Worm (Caenorhabditis elegans) whole organism, mixed stage, embryonic: ENCODE measurements around the gene math-6.

Experiments
- M03D4.4 ChIP-seq: sonication (generic microtip); optimal IDR thresholded peaks from 2 replicates; lab custom pipeline; 2017; ENCODE audit warnings: mild to moderate bottlenecking, missing genetic modification characterization, missing compliant biosample characterization
- bed-3 ChIP-seq: fragments of 200-800 bp; sonication (Bioruptor generic); optimal IDR thresholded peaks from 3 replicates; lab custom pipeline; 2018; ENCODE audit warnings: mild to moderate bottlenecking, missing genetic modification characterization, moderate library complexity, missing compliant biosample characterization
- blmp-1 ChIP-seq: fragments of 150-350 bp; optimal IDR thresholded peaks from 2 replicates; lab custom pipeline; 2014; ENCODE audit warnings: missing biosample characterization, missing genetic modification characterization
- ceh-39 ChIP-seq: fragments of 150-350 bp; optimal IDR thresholded peaks from 2 replicates; lab custom pipeline; 2014; ENCODE audit warnings: missing biosample characterization, missing genetic modification characterization
- ceh-43 ChIP-seq: fragments of 200-800 bp; sonication (Bioruptor generic); optimal IDR thresholded peaks from 2 replicates; lab custom pipeline; 2018; ENCODE audit warnings: mild to moderate bottlenecking, missing genetic modification characterization, moderate library complexity, missing compliant biosample characterization
- ceh-83 ChIP-seq: fragments of 200-800 bp; sonication (Bioruptor generic); optimal IDR thresholded peaks from 2 replicates; lab custom pipeline; 2018; ENCODE audit warnings: mild to moderate bottlenecking, missing genetic modification characterization, missing compliant biosample characterization
- ces-1 ChIP-seq: fragments of 150-350 bp; optimal IDR thresholded peaks from 2 replicates; lab custom pipeline; 2014; ENCODE audit warnings: missing biosample characterization, missing genetic modification reagents, missing genetic modification characterization
- cnd-1 ChIP-seq: fragments of 200-800 bp; sonication (Bioruptor generic); optimal IDR thresholded peaks from 2 replicates; lab custom pipeline; 2018; ENCODE audit warnings: mild to moderate bottlenecking, missing genetic modification characterization, missing compliant biosample characterization
- drap-1 ChIP-seq: fragments of 200-800 bp; sonication (Bioruptor generic); optimal IDR thresholded peaks from 3 replicates; lab custom pipeline; 2018; ENCODE audit warnings: mild to moderate bottlenecking, missing genetic modification characterization, missing compliant biosample characterization
- elt-1 ChIP-seq: sonication (generic microtip); optimal IDR thresholded peaks from 2 replicates; lab custom pipeline; 2017; ENCODE audit warnings: missing genetic modification characterization, mild to moderate bottlenecking, missing compliant biosample characterization, antibody characterized with exemption, moderate library complexity, borderline replicate concordance; ENCODE audit not compliant: insufficient read depth
- elt-3 ChIP-seq: fragments of 150-350 bp; optimal IDR thresholded peaks from 2 replicates; lab custom pipeline; 2014; ENCODE audit warnings: missing biosample characterization, missing genetic modification characterization
- flh-1 ChIP-seq: fragments of 200-800 bp; sonication (Bioruptor generic); optimal IDR thresholded peaks from 2 replicates; lab custom pipeline; 2018; ENCODE audit warnings: mild to moderate bottlenecking, missing genetic modification characterization, moderate library complexity, missing compliant biosample characterization
- ham-2 ChIP-seq: fragments of 200-800 bp; sonication (Bioruptor generic); optimal IDR thresholded peaks from 2 replicates; lab custom pipeline; 2018; ENCODE audit warnings: mild to moderate bottlenecking, missing genetic modification characterization, missing compliant biosample characterization
- hlh-1 ChIP-seq: fragments of 150-350 bp; optimal IDR thresholded peaks from 2 replicates; lab custom pipeline; 2014; ENCODE audit warnings: missing biosample characterization, missing genetic modification reagents, missing genetic modification characterization
- lin-13 ChIP-seq: fragments of 150-350 bp; optimal IDR thresholded peaks from 2 replicates; lab custom pipeline; 2014; ENCODE audit warnings: missing biosample characterization, missing genetic modification characterization
- lin-32 ChIP-seq: fragments of 200-800 bp; sonication (Bioruptor generic); optimal IDR thresholded peaks from 2 replicates; lab custom pipeline; 2018; ENCODE audit warnings: mild to moderate bottlenecking, missing genetic modification characterization, missing compliant biosample characterization
- lsy-2 ChIP-seq: fragments of 150-350 bp; optimal IDR thresholded peaks from 2 replicates; lab custom pipeline; 2014; ENCODE audit warnings: missing biosample characterization, missing genetic modification characterization
- mab-5 ChIP-seq: fragments of 150-350 bp; optimal IDR thresholded peaks from 2 replicates; lab custom pipeline; 2014; ENCODE audit warnings: missing biosample characterization, missing genetic modification characterization
- mep-1 ChIP-seq: fragments of 150-350 bp; optimal IDR thresholded peaks from 2 replicates; lab custom pipeline; 2017; ENCODE audit warnings: missing biosample characterization, missing genetic modification reagents, missing genetic modification characterization, inconsistent platforms
- mls-2 ChIP-seq: sonication (generic microtip); optimal IDR thresholded peaks from 2 replicates; lab custom pipeline; 2016; ENCODE audit warnings: mild to moderate bottlenecking, missing genetic modification characterization, moderate library complexity, missing compliant biosample characterization
- nhr-2 ChIP-seq: fragments of 150-350 bp; optimal IDR thresholded peaks from 2 replicates; lab custom pipeline; 2014; ENCODE audit warnings: missing biosample characterization, missing genetic modification characterization
- nhr-237 ChIP-seq: fragments of 150-350 bp; optimal IDR thresholded peaks from 2 replicates; lab custom pipeline; 2014; ENCODE audit warnings: missing biosample characterization, missing genetic modification characterization
- nhr-28 ChIP-seq: fragments of 150-350 bp; optimal IDR thresholded peaks from 2 replicates; lab custom pipeline; 2014; ENCODE audit warnings: missing biosample characterization, missing genetic modification characterization
- nhr-76 ChIP-seq: sonication (generic microtip); optimal IDR thresholded peaks from 2 replicates; lab custom pipeline; 2017; ENCODE audit warnings: missing biosample characterization, missing genetic modification characterization
- pha-4 ChIP-seq: fragments of 150-350 bp; optimal IDR thresholded peaks from 2 replicates; lab custom pipeline; 2018; ENCODE audit warnings: missing biosample characterization, missing genetic modification reagents, missing genetic modification characterization
- sem-2 ChIP-seq: fragments of 200-800 bp; sonication (Bioruptor generic); optimal IDR thresholded peaks from 2 replicates; lab custom pipeline; 2018; ENCODE audit warnings: mild to moderate bottlenecking, missing genetic modification characterization, missing compliant biosample characterization
- snpc-4 ChIP-seq: fragments of 150-350 bp; optimal IDR thresholded peaks from 2 replicates; lab custom pipeline; 2014; ENCODE audit warnings: missing biosample characterization, missing genetic modification characterization
- sptf-1 ChIP-seq: sonication (generic microtip); optimal IDR thresholded peaks from 2 replicates; lab custom pipeline; 2017; ENCODE audit warnings: mild to moderate bottlenecking, missing genetic modification characterization, moderate library complexity, missing compliant biosample characterization
- tbx-8 ChIP-seq: fragments of 200-800 bp; sonication (Bioruptor generic); optimal IDR thresholded peaks from 2 replicates; lab custom pipeline; 2018; ENCODE audit warnings: mild to moderate bottlenecking, missing genetic modification characterization, moderate library complexity, missing compliant biosample characterization
- unc-120 ChIP-seq: sonication (generic microtip); optimal IDR thresholded peaks from 2 replicates; lab custom pipeline; 2017; ENCODE audit warnings: missing genetic modification characterization, missing compliant biosample characterization; ENCODE audit not compliant: poor library complexity, severe bottlenecking
- zip-8 ChIP-seq: fragments of 150-350 bp; optimal IDR thresholded peaks from 2 replicates; lab custom pipeline; 2014; ENCODE audit warnings: missing biosample characterization, missing genetic modification characterization
- ztf-11 ChIP-seq: fragments of 150-350 bp; optimal IDR thresholded peaks from 2 replicates; lab custom pipeline; 2014; ENCODE audit warnings: missing biosample characterization, missing genetic modification characterization

The math-6 gene

DNA sequence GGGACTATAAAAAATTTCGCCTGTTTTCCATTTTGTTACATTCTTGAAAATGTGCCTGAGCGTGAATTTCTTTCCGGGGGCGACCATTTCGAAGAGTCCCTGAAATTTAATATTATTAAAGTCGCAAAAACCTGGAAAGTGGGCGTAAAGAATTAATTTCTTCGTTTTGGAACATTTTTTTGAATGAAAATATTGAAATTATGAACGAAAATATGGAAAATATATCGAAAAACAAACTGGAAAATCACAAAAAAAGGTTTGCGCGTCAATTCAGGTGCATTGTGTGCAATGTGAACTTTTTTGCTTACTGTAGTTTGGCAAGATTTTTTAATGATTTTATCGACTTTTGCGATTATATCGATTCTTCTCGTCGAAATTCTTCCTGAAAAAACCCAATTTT is 36.5 kb upstream of the math-6 start, which contains the start of gene bath-7:
bath-7 (minus strand) TSS at position 101 of the 400 bp plus-strand sequence.
- no peak for TF ChIP-seq lin-13 (tag; lab: Kevin White, UChicago)
- no peak for TF ChIP-seq mep-1 (tag; lab: Kevin White, UChicago)
- TF ChIP-seq pha-4 (tag; lab: Kevin White, UChicago), result no peak
- no peak for TF ChIP-seq nhr-2 (tag; lab: Kevin White, UChicago)
- no peak for TF ChIP-seq ztf-11
- TF ChIP-seq ceh-83 (GFP tag; lab: Kevin White, UChicago), result no peak
- no peak for TF ChIP-seq snpc-4 (tag; lab: Kevin White, UChicago)
- TF ChIP-seq nhr-28, result no peak
- no peak for TF ChIP-seq ceh-43 (GFP tag; lab: Kevin White, UChicago)
- no peak for TF ChIP-seq sem-2 (GFP tag; lab: Kevin White, UChicago)
- TF ChIP-seq elt-3 (tag; lab: Kevin White, UChicago), result no peak
- TF ChIP-seq mab-5, result no peak
- no peak for TF ChIP-seq blmp-1 (tag; lab: Kevin White, UChicago)
- TF ChIP-seq tbx-8 (GFP tag; lab: Kevin White, UChicago), result no peak
- TF ChIP-seq drap-1 (GFP tag; lab: Kevin White, UChicago), result no peak
- TF ChIP-seq ham-2 (GFP tag; lab: Kevin White, UChicago), result no peak
- no peak for TF ChIP-seq cnd-1
- TF ChIP-seq, all 35 proteins: peak for 0

DNA sequence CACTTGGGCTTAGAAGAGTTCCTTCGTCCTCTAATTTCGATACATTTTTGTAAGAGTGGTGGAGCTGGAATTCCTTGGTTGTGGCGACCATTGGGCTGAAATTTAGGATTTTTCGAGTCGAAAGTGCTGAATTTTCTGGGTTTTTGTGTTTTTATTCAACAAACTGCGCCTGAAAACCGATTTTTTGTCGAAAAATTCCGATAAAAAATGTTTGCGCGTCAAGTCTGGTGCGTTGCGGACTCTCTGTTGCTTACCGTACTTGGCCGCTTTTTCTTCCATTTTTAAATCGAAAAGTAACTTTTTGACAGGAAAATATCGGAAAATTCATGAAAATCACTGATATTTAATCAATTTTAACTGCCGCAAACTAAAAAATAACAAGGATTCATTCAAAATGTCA is 33.3 kb upstream of the math-6 start, which contains the start of gene bath-4:
bath-4 (minus strand) TSS at position 101 of the 400 bp plus-strand sequence.
- TF ChIP-seq tbx-8 (GFP tag; lab: Kevin White, UChicago) (no peak), nhr-237 (tag; lab: Kevin White, UChicago) (no peak), elt-1 (tag; lab: Kevin White, UChicago) (no peak), nhr-76 (tag; lab: Kevin White, UChicago) (no peak), ceh-43 (GFP tag; lab: Kevin White, UChicago) (no peak), hlh-1 (tag; lab: Kevin White, UChicago) (no peak), nhr-2 (tag; lab: Kevin White, UChicago) (no peak), bed-3 (GFP tag; lab: Kevin White, UChicago) (no peak), mls-2 (tag; lab: Kevin White, UChicago) (no peak), ceh-83 (GFP tag; lab: Kevin White, UChicago) (no peak), elt-3 (tag; lab: Kevin White, UChicago) (no peak)

ce11 chrII:1912741-1913140 is 28.2 kb upstream of the math-6 start, which contains the start of gene math-31:
Gene math-31 (minus strand): TSS chrII:1912841.
- TF ChIP-seq ceh-43 (GFP tag; lab: Kevin White, UChicago) (no peak), drap-1 (GFP tag; lab: Kevin White, UChicago) (no peak), flh-1 (GFP tag; lab: Kevin White, UChicago) (no peak), lin-32 (GFP tag; lab: Kevin White, UChicago) (no peak), mls-2 (tag; lab: Kevin White, UChicago) (no peak), bed-3 (GFP tag; lab: Kevin White, UChicago) (no peak), M03D4.4 (no peak)

DNA sequence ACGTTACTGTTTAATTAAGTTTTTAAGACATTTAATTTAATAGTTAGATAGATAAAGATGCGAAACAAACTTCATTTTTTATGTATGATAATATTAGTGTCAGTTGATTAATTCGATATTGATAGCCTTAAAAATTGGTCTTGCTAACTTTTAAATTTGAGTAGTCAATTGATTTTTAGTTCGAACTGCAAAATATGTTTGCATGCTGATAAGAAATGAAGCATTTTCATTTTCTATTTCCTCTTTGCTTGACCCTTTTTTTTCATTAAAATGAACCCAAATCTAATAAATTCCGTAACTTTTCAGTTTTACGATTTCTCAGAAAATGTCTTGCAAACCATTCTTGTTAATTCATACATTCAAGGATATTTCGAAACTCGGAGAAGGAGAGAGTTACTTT is 20.6 kb upstream of the math-6 start, which contains the start of gene math-22:
math-22 (plus strand) TSS at position 301 of the 400 bp plus-strand sequence.
- TF ChIP-seq unc-120, result no peak
- TF ChIP-seq, all 35 proteins: peak for 0

DNA sequence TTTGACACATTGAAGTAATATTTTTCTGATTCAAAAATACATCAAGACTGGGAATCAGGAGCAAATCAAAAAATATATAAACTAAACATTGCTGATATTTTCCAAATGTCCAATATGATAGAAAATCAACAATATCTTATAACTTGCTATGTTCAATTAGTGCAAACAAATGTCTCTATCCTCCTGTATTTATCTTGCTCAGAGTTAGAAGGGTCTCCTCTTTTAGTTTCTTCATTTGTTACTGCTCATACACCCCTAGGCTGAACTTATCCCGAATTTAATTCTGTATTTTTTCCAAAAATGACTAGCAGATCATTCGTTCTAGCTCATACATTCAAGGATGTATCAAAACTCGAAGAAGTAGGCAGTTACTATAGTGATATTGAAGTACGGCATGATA is 17.4 kb upstream of the math-6 start, which contains the start of gene math-23:
math-23 (plus strand) TSS at position 301 of the 400 bp plus-strand sequence.
- TF ChIP-seq zip-8 (tag; lab: Kevin White, UChicago), result no peak
- TF ChIP-seq tbx-8 (GFP tag; lab: Kevin White, UChicago), result no peak
- no peak for TF ChIP-seq mls-2 (tag; lab: Kevin White, UChicago)
- TF ChIP-seq nhr-2 (tag; lab: Kevin White, UChicago), result no peak
- TF ChIP-seq pha-4 (tag; lab: Kevin White, UChicago), result no peak
- TF ChIP-seq sem-2 (GFP tag; lab: Kevin White, UChicago), result no peak
- TF ChIP-seq ceh-39 (tag; lab: Kevin White, UChicago), result no peak
- no peak for TF ChIP-seq mep-1 (tag; lab: Kevin White, UChicago)
- no peak for TF ChIP-seq lin-32 (GFP tag; lab: Kevin White, UChicago)
- TF ChIP-seq blmp-1 (tag; lab: Kevin White, UChicago), result no peak
- TF ChIP-seq cnd-1, result no peak
- no peak for TF ChIP-seq nhr-237 (tag; lab: Kevin White, UChicago)
- TF ChIP-seq bed-3 (GFP tag; lab: Kevin White, UChicago), result no peak
- TF ChIP-seq sptf-1 (tag; lab: Kevin White, UChicago), result no peak
- TF ChIP-seq snpc-4 (tag; lab: Kevin White, UChicago), result no peak
- TF ChIP-seq ces-1 (GFP tag; lab: Kevin White, UChicago), result no peak
- TF ChIP-seq lsy-2, result no peak
- TF ChIP-seq flh-1 (GFP tag; lab: Kevin White, UChicago), result no peak
- no peak for TF ChIP-seq nhr-28
